Worm (Caenorhabditis elegans): ENCODE results near the gene clhm-1.

The clhm-1 gene

DNA sequence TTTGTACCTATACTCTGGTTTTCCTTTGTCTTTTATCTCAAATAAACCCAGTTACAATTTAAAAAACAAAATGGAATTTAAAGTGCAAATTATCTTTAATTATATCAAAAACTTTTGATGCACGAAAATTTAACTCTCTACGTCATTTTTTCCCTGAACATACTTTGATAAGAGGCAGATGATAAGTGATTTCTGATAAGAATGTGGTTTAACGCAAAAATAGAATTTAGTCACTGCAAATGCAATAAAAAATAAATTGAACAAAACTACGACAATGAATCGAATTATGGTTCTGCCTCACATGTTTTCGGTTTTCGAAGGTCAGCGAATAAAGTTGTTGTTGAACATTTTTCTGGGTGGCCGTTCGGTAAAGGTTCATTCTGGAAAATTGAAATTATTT is 49.0 kb downstream of the clhm-1 start:
- peak; percentile 56 for TF ChIP-seq ces-1 (GFP tag; optimal IDR thresholded peaks at IDR 0.05)
- no peak for TF ChIP-seq pha-4 (tag; optimal IDR thresholded peaks at IDR 0.05)

- no peak for TF ChIP-seq mep-1 (tag; optimal IDR thresholded peaks at IDR 0.05)
- no peak for TF ChIP-seq pha-4 (tag; optimal IDR thresholded peaks at IDR 0.05)
- TF ChIP-seq bed-3 (GFP tag; optimal IDR thresholded peaks at IDR 0.05), result no peak
- peak; percentile 27 for TF ChIP-seq blmp-1 (tag; optimal IDR thresholded peaks at IDR 0.05)
- TF ChIP-seq unc-62 (GFP tag; optimal IDR thresholded peaks at IDR 0.05), result peak; percentile 56
- no peak for TF ChIP-seq ceh-83 (GFP tag; optimal IDR thresholded peaks at IDR 0.05)
- peak; percentile 27 for TF ChIP-seq hlh-1 (tag; optimal IDR thresholded peaks at IDR 0.05)
- no peak for TF ChIP-seq cnd-1 (tag; optimal IDR thresholded peaks at IDR 0.05)
Measured at ce11 chrII:6821118-6821517, 49.7 kb downstream of the clhm-1 start.

ce11 chrII:6820278-6820971 is 50.4 kb downstream of the clhm-1 start:
- TF ChIP-seq sem-2 (GFP tag; optimal IDR thresholded peaks at IDR 0.05) (no peak), ham-2 (GFP tag; optimal IDR thresholded peaks at IDR 0.05) (no peak), sptf-1 (tag; optimal IDR thresholded peaks at IDR 0.05) (no peak), elt-1 (tag; optimal IDR thresholded peaks at IDR 0.05; ENCODE audit: borderline replicate concordance, insufficient read depth) (no peak), nhr-28 (tag; optimal IDR thresholded peaks at IDR 0.05) (no peak), bed-3 (GFP tag; optimal IDR thresholded peaks at IDR 0.05) (no peak)

Data from whole organism, mixed stage, embryonic.